Fruit fly (Drosophila melanogaster) whole organism, embryonic: ENCODE measurements around the gene Gr89a.

Source experiments
- ATbp ChIP-seq: fragments of 200-800 bp; sonication (Bioruptor generic); optimal IDR thresholded peaks from 2 replicates; lab custom pipeline; 2017; ENCODE audit warnings: missing biosample characterization, mild to moderate bottlenecking, missing genetic modification characterization, missing genetic modification reagents
- Asciz ChIP-seq: fragments of 200-800 bp; sonication (Bioruptor generic); optimal IDR thresholded peaks from 2 replicates; lab custom pipeline; 2017; ENCODE audit warnings: missing biosample characterization, mild to moderate bottlenecking, missing genetic modification characterization, missing genetic modification reagents
- Atf6 ChIP-seq: fragments of 200-800 bp; sonication (Bioruptor generic); IDR thresholded peaks from 2 replicates; pipeline ENCODE4 v1.3.6; 2022; ENCODE audit warnings: missing biosample characterization, missing genetic modification characterization
- Awh ChIP-seq: fragments of 200-800 bp; sonication (Bioruptor generic); IDR thresholded peaks from 2 replicates; pipeline ENCODE4, ENCODE4 v1.3.6; 2022; ENCODE audit warnings: missing biosample characterization, missing genetic modification characterization
- CG10565 ChIP-seq: fragments of 200-800 bp; sonication (Bioruptor generic); optimal IDR thresholded peaks from 3 replicates; lab custom pipeline; 2016; ENCODE audit warnings: missing biosample characterization, mild to moderate bottlenecking, missing genetic modification characterization
- CG11504 ChIP-seq: fragments of 200-800 bp; sonication (Bioruptor generic); optimal IDR thresholded peaks from 3 replicates; lab custom pipeline; 2019; ENCODE audit warnings: missing biosample characterization, mild to moderate bottlenecking, missing genetic modification characterization, moderate library complexity
- CG12659 ChIP-seq: fragments of 200-800 bp; sonication (Bioruptor generic); optimal IDR thresholded peaks from 3 replicates; lab custom pipeline; 2017; ENCODE audit warnings: mild to moderate bottlenecking, missing biosample characterization, missing genetic modification reagents, missing genetic modification characterization
- CG14014 ChIP-seq: fragments of 200-800 bp; sonication (Bioruptor generic); IDR thresholded peaks from 2 replicates; pipeline ENCODE4 v1.3.6; 2022; ENCODE audit warnings: missing biosample characterization, missing genetic modification characterization
- CG15601 ChIP-seq: fragments of 200-800 bp; sonication (Bioruptor generic); optimal IDR thresholded peaks from 3 replicates; lab custom pipeline; 2019; ENCODE audit warnings: missing biosample characterization, mild to moderate bottlenecking, missing genetic modification characterization, moderate library complexity
- CG18476 ChIP-seq: fragments of 200-800 bp; sonication (Bioruptor generic); optimal IDR thresholded peaks from 2 replicates; lab custom pipeline; 2016; ENCODE audit warnings: missing biosample characterization, mild to moderate bottlenecking, missing genetic modification characterization
- CG2116 ChIP-seq: fragments of 200-800 bp; sonication (Bioruptor generic); optimal IDR thresholded peaks from 3 replicates; lab custom pipeline; 2018; ENCODE audit warnings: missing biosample characterization, mild to moderate bottlenecking, missing genetic modification characterization
- CG32532 ChIP-seq: fragments of 200-800 bp; sonication (Bioruptor generic); IDR thresholded peaks from 2 replicates; pipeline ENCODE4 v1.3.6; 2022; ENCODE audit warnings: missing biosample characterization, missing genetic modification characterization
- CG5245 ChIP-seq: fragments of 200-800 bp; sonication (Bioruptor generic); optimal IDR thresholded peaks from 3 replicates; lab custom pipeline; 2016; ENCODE audit warnings: missing biosample characterization, missing genetic modification characterization
- CG6791 ChIP-seq: fragments of 200-800 bp; sonication (Bioruptor generic); IDR thresholded peaks from 3 replicates; pipeline ENCODE4 v1.3.6; 2022; ENCODE audit warnings: missing biosample characterization, missing genetic modification characterization; ENCODE audit not compliant: partially characterized antibody
- CG8478 ChIP-seq: fragments of >200 bp; optimal IDR thresholded peaks from 2 replicates; lab custom pipeline; 2018
- CG9609 ChIP-seq: fragments of 200-800 bp; sonication (Bioruptor generic); optimal IDR thresholded peaks from 3 replicates; lab custom pipeline; 2016; ENCODE audit warnings: missing biosample characterization, missing genetic modification characterization
- CkIIα-i1 ChIP-seq: fragments of 200-800 bp; sonication (Bioruptor generic); IDR thresholded peaks from 2 replicates; pipeline ENCODE4 v1.3.6; 2022; ENCODE audit warnings: missing biosample characterization, missing genetic modification characterization
- Doc2 ChIP-seq: fragments of 200-800 bp; sonication (Bioruptor generic); IDR thresholded peaks from 2 replicates; pipeline ENCODE4 v1.3.6; 2022; ENCODE audit warnings: missing biosample characterization, missing genetic modification characterization
- E2f1 ChIP-seq: fragments of 200-800 bp; sonication (Bioruptor generic); IDR thresholded peaks from 2 replicates; pipeline ENCODE4 v1.3.6; 2022; ENCODE audit warnings: missing biosample characterization, missing genetic modification characterization
- HHEX ChIP-seq: fragments of 200-800 bp; sonication (Bioruptor generic); optimal IDR thresholded peaks from 3 replicates; lab custom pipeline; 2017; ENCODE audit warnings: missing biosample characterization, mild to moderate bottlenecking, missing genetic modification characterization, missing genetic modification reagents
- Hr39 ChIP-seq: fragments of >200 bp; optimal IDR thresholded peaks from 2 replicates; lab custom pipeline; 2017
- Oli ChIP-seq: fragments of 200-800 bp; sonication (Bioruptor generic); optimal IDR thresholded peaks from 2 replicates; lab custom pipeline; 2018; ENCODE audit warnings: missing biosample characterization, mild to moderate bottlenecking, missing genetic modification characterization, moderate library complexity
- Optix ChIP-seq: fragments of 200-800 bp; sonication (Bioruptor generic); IDR thresholded peaks from 3 replicates; pipeline ENCODE4 v1.3.6; 2022; ENCODE audit warnings: missing biosample characterization, missing genetic modification characterization
- Scr ChIP-seq: fragments of 200-800 bp; sonication (Bioruptor generic); IDR thresholded peaks from 2 replicates; pipeline ENCODE4 v1.3.6; 2022; ENCODE audit warnings: missing biosample characterization, missing genetic modification characterization; ENCODE audit not compliant: partially characterized antibody
- Spps ChIP-seq: fragments of 200-800 bp; sonication (Bioruptor generic); optimal IDR thresholded peaks from 2 replicates; lab custom pipeline; 2018; ENCODE audit warnings: missing biosample characterization, mild to moderate bottlenecking, missing genetic modification characterization
- Ssrp ChIP-seq: fragments of 200-800 bp; sonication (Bioruptor generic); optimal IDR thresholded peaks from 2 replicates; lab custom pipeline; 2018; ENCODE audit warnings: missing biosample characterization, mild to moderate bottlenecking, missing genetic modification characterization, moderate library complexity
- al ChIP-seq: fragments of 200-800 bp; sonication (Bioruptor generic); IDR thresholded peaks from 2 replicates; pipeline ENCODE4 v1.3.6; 2022; ENCODE audit warnings: missing biosample characterization, missing genetic modification characterization
- amos ChIP-seq: fragments of 200-800 bp; sonication (Bioruptor generic); IDR thresholded peaks from 2 replicates; pipeline ENCODE4 v1.3.6; 2022; ENCODE audit warnings: missing biosample characterization, missing genetic modification characterization; ENCODE audit not compliant: partially characterized antibody
- ash1 ChIP-seq: fragments of 200-800 bp; sonication (Bioruptor generic); optimal IDR thresholded peaks from 2 replicates; lab custom pipeline; 2018; ENCODE audit warnings: missing biosample characterization, mild to moderate bottlenecking, missing genetic modification characterization
- ato ChIP-seq: fragments of 200-800 bp; sonication (Bioruptor generic); IDR thresholded peaks from 2 replicates; pipeline ENCODE4 v1.3.6; 2022; ENCODE audit warnings: missing biosample characterization, missing genetic modification characterization; ENCODE audit not compliant: partially characterized antibody
- az2 ChIP-seq: fragments of 200-800 bp; sonication (Bioruptor generic); optimal IDR thresholded peaks from 3 replicates; lab custom pipeline; 2016; ENCODE audit warnings: missing biosample characterization, missing genetic modification characterization
- cg ChIP-seq: fragments of 200-800 bp; sonication (Bioruptor generic); optimal IDR thresholded peaks from 3 replicates; lab custom pipeline; 2019; ENCODE audit warnings: missing biosample characterization, mild to moderate bottlenecking, missing genetic modification characterization, moderate library complexity
- dan ChIP-seq: fragments of 200-800 bp; sonication (Bioruptor generic); IDR thresholded peaks from 2 replicates; pipeline ENCODE4 v1.3.6; 2022; ENCODE audit warnings: missing biosample characterization, missing genetic modification characterization
- dm ChIP-seq: fragments of 200-800 bp; sonication (Bioruptor generic); optimal IDR thresholded peaks from 3 replicates; lab custom pipeline; 2016; ENCODE audit warnings: missing biosample characterization, missing genetic modification characterization
- grau ChIP-seq: fragments of 200-800 bp; optimal IDR thresholded peaks from 3 replicates; lab custom pipeline; 2019; ENCODE audit warnings: missing biosample characterization, mild to moderate bottlenecking, missing genetic modification characterization, moderate library complexity
- gro ChIP-seq: fragments of 200-800 bp; sonication (Bioruptor generic); optimal IDR thresholded peaks from 2 replicates; lab custom pipeline; 2016; ENCODE audit warnings: missing biosample characterization, missing genetic modification characterization
- ind ChIP-seq: fragments of 200-800 bp; sonication (Bioruptor generic); optimal IDR thresholded peaks from 3 replicates; lab custom pipeline; 2016; ENCODE audit warnings: missing biosample characterization, missing genetic modification characterization
- inv ChIP-seq: fragments of 200-800 bp; sonication (Bioruptor generic); IDR thresholded peaks from 2 replicates; pipeline ENCODE4 v1.3.6; 2022; ENCODE audit warnings: missing biosample characterization, missing genetic modification characterization; ENCODE audit not compliant: partially characterized antibody
- jumu ChIP-seq: fragments of 200-800 bp; sonication (Bioruptor generic); optimal IDR thresholded peaks from 3 replicates; lab custom pipeline; 2016; ENCODE audit warnings: missing biosample characterization, missing genetic modification characterization
- kay ChIP-seq: fragments of 200-800 bp; sonication (Bioruptor generic); optimal IDR thresholded peaks from 2 replicates; lab custom pipeline; 2016; ENCODE audit warnings: missing biosample characterization, missing genetic modification characterization
- luna ChIP-seq: fragments of 200-800 bp; sonication (Bioruptor generic); optimal IDR thresholded peaks from 2 replicates; lab custom pipeline; 2016; ENCODE audit warnings: missing biosample characterization, missing genetic modification characterization
- org-1 ChIP-seq: fragments of 200-800 bp; sonication (Bioruptor generic); optimal IDR thresholded peaks from 2 replicates; lab custom pipeline; 2017; ENCODE audit warnings: missing biosample characterization, missing genetic modification characterization
- pfk ChIP-seq: fragments of 200-800 bp; sonication (Bioruptor generic); optimal IDR thresholded peaks from 2 replicates; lab custom pipeline; 2018; ENCODE audit warnings: missing biosample characterization, mild to moderate bottlenecking, missing genetic modification characterization, moderate library complexity
- sens ChIP-seq: fragments of 200-800 bp; sonication (Bioruptor generic); peaks from one replicate; lab custom pipeline; 2016; ENCODE audit warnings: missing biosample characterization, missing genetic modification characterization
- seq ChIP-seq: fragments of 200-800 bp; sonication (Bioruptor generic); IDR thresholded peaks from 2 replicates; pipeline ENCODE4 v1.3.6; 2022; ENCODE audit warnings: missing biosample characterization, missing genetic modification characterization
- sug ChIP-seq: fragments of 200-800 bp; optimal IDR thresholded peaks from 2 replicates; lab custom pipeline; 2019; ENCODE audit warnings: missing biosample characterization, mild to moderate bottlenecking, missing genetic modification characterization, moderate library complexity
- trem ChIP-seq: fragments of 200-800 bp; optimal IDR thresholded peaks from 3 replicates; lab custom pipeline; 2019; ENCODE audit warnings: missing biosample characterization, mild to moderate bottlenecking, missing genetic modification characterization, moderate library complexity
- unc-4 ChIP-seq: fragments of 200-800 bp; sonication (Bioruptor generic); IDR thresholded peaks from 2 replicates; pipeline ENCODE4 v1.3.6; 2022; ENCODE audit warnings: missing biosample characterization, missing genetic modification characterization; ENCODE audit not compliant: partially characterized antibody
- vnd ChIP-seq: fragments of 200-800 bp; sonication (Bioruptor generic); IDR thresholded peaks from 3 replicates; pipeline ENCODE4 v1.3.6; 2022; ENCODE audit warnings: missing biosample characterization, missing genetic modification characterization; ENCODE audit not compliant: partially characterized antibody
- zf30C ChIP-seq: fragments of 200-800 bp; sonication (Bioruptor generic); optimal IDR thresholded peaks from 3 replicates; lab custom pipeline; 2018; ENCODE audit warnings: missing biosample characterization, mild to moderate bottlenecking, missing genetic modification characterization

Gr89a gene

dm6 chr3R:16469501-16470263 lies 29.1 kb downstream of the Gr89a start, which contains the start of the genes CG42232 and CSN5 (continued):
- TF ChIP-seq Ssrp (tag; lab: Kevin White, UChicago), result peak; percentile 64
- no peak for TF ChIP-seq zf30C (GFP tag; lab: Kevin White, UChicago)
- TF ChIP-seq sug, result no peak
- TF ChIP-seq dm (GFP tag; lab: Kevin White, UChicago), result peak; percentile 28
- no peak for TF ChIP-seq CG10565 (GFP tag; lab: Kevin White, UChicago)
- no peak for TF ChIP-seq ind
- TF ChIP-seq amos (GFP tag; lab: Robert Waterston, UW), result peak; percentile 51; the same call in 1 of the 2 replicates
- no peak for TF ChIP-seq Hr39 (lab: Kevin White, UChicago)
- TF ChIP-seq CG11504 (tag; lab: Kevin White, UChicago), result no peak
- peak; percentile 10 for TF ChIP-seq kay (GFP tag; lab: Kevin White, UChicago)
- TF ChIP-seq az2 (GFP tag; lab: Kevin White, UChicago), result peak; percentile 67
- TF ChIP-seq Atf6 (GFP tag; lab: Robert Waterston, UW), result peak; percentile 38; the same call in 1 of the 2 replicates
- TF ChIP-seq Optix (GFP tag; lab: Robert Waterston, UW), result no peak
- TF ChIP-seq CG6791, result peak; percentile 52; the same call in 1 of the 3 replicates
- no peak for TF ChIP-seq grau (tag; lab: Kevin White, UChicago)
- peak; percentile 50; the same call in 1 of the 2 replicates for TF ChIP-seq unc-4 (GFP tag; lab: Robert Waterston, UW)
- TF ChIP-seq E2f1 (GFP tag; lab: Robert Waterston, UW), result peak; percentile 21; the same call in 1 of the 2 replicates
- TF ChIP-seq CG5245 (GFP tag; lab: Kevin White, UChicago), result peak; percentile 49
- TF ChIP-seq CkIIα-i1, result no peak
- TF ChIP-seq Spps, result no peak
- TF ChIP-seq Awh (GFP tag; lab: Robert Waterston, UW), result no peak
- TF ChIP-seq org-1 (GFP tag; lab: Kevin White, UChicago), result no peak
- TF ChIP-seq ato (GFP tag; lab: Robert Waterston, UW), result no peak
- no peak for TF ChIP-seq al (GFP tag; lab: Robert Waterston, UW)
- peak; percentile 99 for TF ChIP-seq trem (tag; lab: Kevin White, UChicago)
- TF ChIP-seq jumu (GFP tag; lab: Kevin White, UChicago), result peak; percentile 54
- peak; percentile 0 for TF ChIP-seq CG9609
- peak; percentile 39 for TF ChIP-seq Asciz (GFP tag; lab: Kevin White, UChicago)
- no peak for TF ChIP-seq pfk (GFP tag; lab: Kevin White, UChicago)
- no peak for TF ChIP-seq ATbp (GFP tag; lab: Kevin White, UChicago)
- TF ChIP-seq CG2116 (GFP tag; lab: Kevin White, UChicago), result peak; percentile 67
- TF ChIP-seq CG18476 (GFP tag; lab: Kevin White, UChicago), result no peak
- no peak for TF ChIP-seq gro (GFP tag; lab: Kevin White, UChicago)
- TF ChIP-seq inv (GFP tag; lab: Robert Waterston, UW), result no peak
- TF ChIP-seq Doc2 (GFP tag; lab: Robert Waterston, UW), result no peak
- TF ChIP-seq CG12659 (GFP tag; lab: Kevin White, UChicago), result peak; percentile 73
- no peak for TF ChIP-seq sens (GFP tag; lab: Kevin White, UChicago)
- TF ChIP-seq luna (GFP tag; lab: Kevin White, UChicago), result no peak
- TF ChIP-seq dan (GFP tag; lab: Robert Waterston, UW), result no peak
- TF ChIP-seq ash1 (GFP tag; lab: Kevin White, UChicago), result no peak
- TF ChIP-seq CG32532 (GFP tag; lab: Robert Waterston, UW), result peak; percentile 57
- no peak for TF ChIP-seq vnd (GFP tag; lab: Robert Waterston, UW)
- TF ChIP-seq HHEX (GFP tag; lab: Kevin White, UChicago), result peak; percentile 33
- peak; percentile 55; the same call in 1 of the 2 replicates for TF ChIP-seq CG14014 (GFP tag; lab: Robert Waterston, UW)
- TF ChIP-seq Scr (GFP tag; lab: Robert Waterston, UW), result peak; percentile 64
- no peak for TF ChIP-seq cg (GFP tag; lab: Kevin White, UChicago)
- TF ChIP-seq CG8478, result no peak
- no peak for TF ChIP-seq seq
- TF ChIP-seq CG15601, result no peak
- TF ChIP-seq Oli, result no peak
